Worm (Caenorhabditis elegans) whole organism, young adult: Measurements from ENCODE around the gene kat-1.

Experiments used
- ama-1 ChIP-seq, 3 experiments: fragments of 150-350 bp in 1 of 3; sonication (generic microtip) in 2 of 3; optimal IDR thresholded peaks; 2 replicates each; lab custom pipeline; 2014 to 2018; ENCODE audit warnings: missing biosample characterization in 2 of 3, missing genetic modification characterization in 2 of 3, missing genetic modification reagents in 2 of 3
- dpl-1 ChIP-seq: fragments of 150-350 bp; optimal IDR thresholded peaks from 2 replicates; lab custom pipeline; 2014; ENCODE audit warnings: missing biosample characterization, missing genetic modification reagents, missing genetic modification characterization
- him-1 ChIP-seq: sonication (generic microtip); optimal IDR thresholded peaks from 2 replicates; lab custom pipeline; 2016; ENCODE audit warnings: missing genotype, missing genetic modification reagents, missing genetic modification characterization, missing compliant biosample characterization
- madf-6 ChIP-seq: fragments of 200-800 bp; sonication (Bioruptor generic); IDR thresholded peaks from 2 replicates; pipeline ENCODE4 v1.3.6; 2022; ENCODE audit warnings: missing genetic modification reagents, missing genetic modification characterization, missing compliant biosample characterization
- repo-1 ChIP-seq: sonication (generic microtip); optimal IDR thresholded peaks from 2 replicates; lab custom pipeline; 2017; ENCODE audit warnings: mild to moderate bottlenecking, missing genetic modification characterization, missing compliant biosample characterization
- snpc-1.3 ChIP-seq: sonication (generic microtip); optimal IDR thresholded peaks from 2 replicates; lab custom pipeline; 2017; ENCODE audit warnings: missing genetic modification characterization, mild to moderate bottlenecking, missing compliant biosample characterization, antibody characterized with exemption, moderate library complexity, missing genotype, missing genetic modification reagents; ENCODE audit not compliant: insufficient read depth
- snpc-4 ChIP-seq, 5 experiments: fragments of 150-350 bp in 1 of 5; sonication (generic microtip) in 4 of 5; optimal IDR thresholded peaks; 2 replicates each; lab custom pipeline; 2014 to 2018; ENCODE audit warnings: missing genetic modification characterization in 5 of 5, missing biosample characterization in 3 of 5, antibody characterized with exemption in 2 of 5, mild to moderate bottlenecking in 2 of 5, missing compliant biosample characterization in 2 of 5, missing genotype in 2 of 5, moderate library complexity in 2 of 5, missing genetic modification reagents in 1 of 5
- xnd-1 ChIP-seq: sonication (generic microtip); optimal IDR thresholded peaks from 2 replicates; lab custom pipeline; 2016; ENCODE audit warnings: missing genotype, missing genetic modification reagents, missing genetic modification characterization, missing compliant biosample characterization

DNA sequence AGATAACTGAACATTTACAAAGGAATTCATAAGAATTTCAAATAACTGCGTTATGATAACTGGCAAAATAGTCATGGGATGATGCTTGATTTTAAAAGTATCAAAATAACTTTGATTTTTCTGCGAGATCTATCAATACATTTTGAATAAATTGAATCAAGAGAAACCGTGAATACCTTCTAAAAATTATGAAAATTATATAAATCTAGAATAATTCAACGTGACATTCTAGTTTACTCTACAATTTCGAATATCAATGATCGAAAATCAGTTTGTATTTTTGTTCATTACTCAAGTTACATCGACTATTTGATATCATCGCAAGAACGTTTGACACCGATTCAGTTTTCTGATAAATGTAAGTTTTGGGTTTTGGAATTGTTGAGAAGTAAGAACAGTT is 11.9 kb upstream of the kat-1 start, which contains the start of gene acs-6:
- TF ChIP-seq him-1 (tag; lab: Kevin White, UChicago) (no peak), ama-1 (optimal IDR thresholded peaks at IDR 0.05; lab: Kevin White, UChicago) (no peak), ama-1 (GFP tag; optimal IDR thresholded peaks at IDR 0.05; lab: Kevin White, UChicago) (no peak), madf-6 (no peak), dpl-1 (GFP tag; lab: Kevin White, UChicago) (no peak), snpc-1.3 (no peak), repo-1 (tag; lab: Kevin White, UChicago) (no peak), snpc-4 (GFP tag; optimal IDR thresholded peaks at IDR 0.05; lab: Kevin White, UChicago) (no peak), snpc-4 (tag; optimal IDR thresholded peaks at IDR 0.05; lab: Kevin White, UChicago) (no peak), xnd-1 (tag; lab: Kevin White, UChicago) (no peak)
